Fruit fly (Drosophila melanogaster) whole organism, prepupa: ENCODE data around the gene spen.

Source experiments
- Blimp-1 ChIP-seq: fragments of 200-800 bp; sonication (Bioruptor generic); optimal IDR thresholded peaks from 3 replicates; lab custom pipeline; 2017; ENCODE audit warnings: missing biosample characterization, missing genetic modification characterization, mild to moderate bottlenecking, moderate library complexity, missing genetic modification reagents
- CG11902 ChIP-seq: fragments of 200-800 bp; sonication (Bioruptor generic); optimal IDR thresholded peaks from 3 replicates; lab custom pipeline; 2016; ENCODE audit warnings: missing biosample characterization, missing genetic modification characterization
- CG6792 ChIP-seq: fragments of 200-800 bp; sonication (Bioruptor generic); optimal IDR thresholded peaks from 3 replicates; lab custom pipeline; 2016; ENCODE audit warnings: missing biosample characterization, missing genetic modification characterization
- CG7368 ChIP-seq: fragments of 200-800 bp; sonication (Bioruptor generic); optimal IDR thresholded peaks from 3 replicates; lab custom pipeline; 2016; ENCODE audit warnings: missing biosample characterization, missing genetic modification characterization
- CG8319 ChIP-seq: fragments of 200-800 bp; sonication (Bioruptor generic); optimal IDR thresholded peaks from 3 replicates; lab custom pipeline; 2016; ENCODE audit warnings: missing biosample characterization, missing genetic modification characterization
- Lpt ChIP-seq: fragments of 200-800 bp; sonication (Bioruptor generic); optimal IDR thresholded peaks from 3 replicates; lab custom pipeline; 2016; ENCODE audit warnings: missing biosample characterization, missing genetic modification characterization
- OdsH ChIP-seq: fragments of 200-800 bp; sonication (Bioruptor generic); optimal IDR thresholded peaks from 3 replicates; lab custom pipeline; 2016; ENCODE audit warnings: missing biosample characterization, missing genetic modification characterization
- Sox15 ChIP-seq: fragments of 200-800 bp; sonication (Bioruptor generic); optimal IDR thresholded peaks from 3 replicates; lab custom pipeline; 2016; ENCODE audit warnings: missing biosample characterization, missing genetic modification characterization
- achi ChIP-seq: fragments of 200-800 bp; sonication (Bioruptor generic); optimal IDR thresholded peaks from 3 replicates; lab custom pipeline; 2016; ENCODE audit warnings: missing biosample characterization, missing genetic modification characterization
- acj6 ChIP-seq: fragments of 200-800 bp; sonication (Bioruptor generic); optimal IDR thresholded peaks from 3 replicates; lab custom pipeline; 2016; ENCODE audit warnings: missing biosample characterization, missing genetic modification characterization
- lz ChIP-seq: fragments of 200-800 bp; sonication (Bioruptor generic); optimal IDR thresholded peaks from 3 replicates; lab custom pipeline; 2016; ENCODE audit warnings: missing biosample characterization, missing genetic modification characterization

dm6 chr2L:243819-244218 is 85.0 kb downstream of the spen start:
- TF ChIP-seq CG8319 (no peak), OdsH (GFP tag; lab: Kevin White, UChicago) (no peak), CG11902 (GFP tag; lab: Kevin White, UChicago) (no peak), CG6792 (GFP tag; lab: Kevin White, UChicago) (no peak), Sox15 (GFP tag; lab: Kevin White, UChicago) (no peak), acj6 (GFP tag; lab: Kevin White, UChicago) (no peak), achi (GFP tag; lab: Kevin White, UChicago) (no peak), CG7368 (no peak), Blimp-1 (GFP tag; lab: Kevin White, UChicago) (no peak), lz (no peak), Lpt (GFP tag; lab: Kevin White, UChicago) (peak; percentile 80)
